Worm (Caenorhabditis elegans) whole organism, late embryonic: ENCODE results near the gene C39F7.1.

Experiments
- C08G9.2 ChIP-seq: sonication (generic microtip); optimal IDR thresholded peaks from 2 replicates; lab custom pipeline; 2016; ENCODE audit warnings: mild to moderate bottlenecking, missing genetic modification characterization, moderate library complexity, missing compliant biosample characterization
- C38D4.7 ChIP-seq: fragments of 200-800 bp; sonication (Bioruptor generic); optimal IDR thresholded peaks from 2 replicates; lab custom pipeline; 2018; ENCODE audit warnings: mild to moderate bottlenecking, missing genetic modification characterization, moderate library complexity, missing compliant biosample characterization
- F13H6.1 ChIP-seq: sonication (generic microtip); optimal IDR thresholded peaks from 2 replicates; lab custom pipeline; 2016; ENCODE audit warnings: missing genetic modification characterization, missing compliant biosample characterization
- Y22D7AL.16 ChIP-seq: sonication (generic microtip); optimal IDR thresholded peaks from 2 replicates; lab custom pipeline; 2016; ENCODE audit warnings: missing genetic modification characterization, missing compliant biosample characterization
- ahr-1 ChIP-seq: sonication (generic microtip); optimal IDR thresholded peaks from 2 replicates; lab custom pipeline; 2016; ENCODE audit warnings: missing genetic modification characterization, missing compliant biosample characterization
- ceh-22 ChIP-seq: sonication (generic microtip); optimal IDR thresholded peaks from 2 replicates; lab custom pipeline; 2017; ENCODE audit warnings: missing biosample characterization, missing genetic modification characterization
- ceh-24 ChIP-seq: sonication (generic microtip); optimal IDR thresholded peaks from 2 replicates; lab custom pipeline; 2016; ENCODE audit warnings: mild to moderate bottlenecking, missing genetic modification characterization, missing compliant biosample characterization
- ceh-30 ChIP-seq: fragments of 150-350 bp; optimal IDR thresholded peaks from 2 replicates; lab custom pipeline; 2014; ENCODE audit warnings: missing biosample characterization, missing genetic modification characterization
- ceh-45 ChIP-seq: fragments of 200-800 bp; sonication (Bioruptor generic); IDR thresholded peaks from 2 replicates; pipeline ENCODE4 v1.3.6; 2022; ENCODE audit warnings: missing genetic modification reagents, missing genetic modification characterization, missing compliant biosample characterization
- dve-1 ChIP-seq: sonication (generic microtip); optimal IDR thresholded peaks from 2 replicates; lab custom pipeline; 2017; ENCODE audit warnings: antibody characterized with exemption, mild to moderate bottlenecking, missing genetic modification characterization, missing compliant biosample characterization
- ets-4 ChIP-seq: sonication (generic microtip); optimal IDR thresholded peaks from 2 replicates; lab custom pipeline; 2016; ENCODE audit warnings: missing genetic modification characterization, missing compliant biosample characterization
- eyg-1 ChIP-seq: sonication (generic microtip); optimal IDR thresholded peaks from 2 replicates; lab custom pipeline; 2016; ENCODE audit warnings: missing genotype, missing genetic modification characterization, missing compliant biosample characterization
- fkh-10 ChIP-seq: fragments of 150-350 bp; optimal IDR thresholded peaks from 2 replicates; lab custom pipeline; 2014; ENCODE audit warnings: missing biosample characterization, missing genetic modification reagents, missing genetic modification characterization
- hlh-13 ChIP-seq: fragments of 200-800 bp; sonication (Bioruptor generic); optimal IDR thresholded peaks from 2 replicates; lab custom pipeline; 2018; ENCODE audit warnings: mild to moderate bottlenecking, missing genetic modification characterization, missing compliant biosample characterization
- hlh-6 ChIP-seq: sonication (generic microtip); optimal IDR thresholded peaks from 2 replicates; lab custom pipeline; 2016; ENCODE audit warnings: missing genotype, missing genetic modification characterization, missing compliant biosample characterization
- mec-3 ChIP-seq: sonication (generic microtip); optimal IDR thresholded peaks from 2 replicates; lab custom pipeline; 2016; ENCODE audit warnings: borderline replicate concordance, missing genetic modification characterization, missing compliant biosample characterization
- nfya-1 ChIP-seq: sonication (generic microtip); optimal IDR thresholded peaks from 2 replicates; lab custom pipeline; 2017; ENCODE audit warnings: missing genetic modification characterization, mild to moderate bottlenecking, missing compliant biosample characterization, antibody characterized with exemption, moderate library complexity
- nhr-232 ChIP-seq: sonication (generic microtip); optimal IDR thresholded peaks from 2 replicates; lab custom pipeline; 2016; ENCODE audit warnings: missing genetic modification characterization, missing compliant biosample characterization
- pha-4 ChIP-seq: fragments of 150-350 bp; optimal IDR thresholded peaks from 2 replicates; lab custom pipeline; 2018; ENCODE audit warnings: missing biosample characterization, missing genetic modification reagents, missing genetic modification characterization
- ref-2 ChIP-seq: sonication (generic microtip); optimal IDR thresholded peaks from 2 replicates; lab custom pipeline; 2016; ENCODE audit warnings: missing genetic modification characterization, missing compliant biosample characterization
- sdc-2 ChIP-seq: sonication (generic microtip); optimal IDR thresholded peaks from 2 replicates; lab custom pipeline; 2016; ENCODE audit warnings: missing genotype, missing genetic modification characterization, missing compliant biosample characterization
- syd-9 ChIP-seq: sonication (generic microtip); optimal IDR thresholded peaks from 2 replicates; lab custom pipeline; 2016; ENCODE audit warnings: mild to moderate bottlenecking, missing genetic modification characterization, moderate library complexity, missing compliant biosample characterization
- ttx-3 ChIP-seq: sonication (generic microtip); optimal IDR thresholded peaks from 2 replicates; lab custom pipeline; 2016; ENCODE audit warnings: missing genetic modification reagents, missing genetic modification characterization, missing compliant biosample characterization
- unc-3 ChIP-seq, 2 experiments: fragments of 200-800 bp in 1 of 2; sonication (Bioruptor generic) in 1 of 2; sonication (generic microtip) in 1 of 2; conservative IDR thresholded peaks in 1 of 2; optimal IDR thresholded peaks in 1 of 2; 2 replicates each; pipeline versions ENCODE4 v1.3.6 to Lab custom; 2016 to 2022; ENCODE audit warnings: missing compliant biosample characterization in 2 of 2, missing genetic modification characterization in 2 of 2, missing genetic modification reagents in 1 of 2
- unc-42 ChIP-seq: sonication (generic microtip); optimal IDR thresholded peaks from 2 replicates; lab custom pipeline; 2016; ENCODE audit warnings: missing genotype, missing genetic modification characterization, missing compliant biosample characterization
- unc-55 ChIP-seq: sonication (generic microtip); optimal IDR thresholded peaks from 2 replicates; lab custom pipeline; 2017; ENCODE audit warnings: missing biosample characterization, missing genetic modification reagents, missing genetic modification characterization
- ztf-16 ChIP-seq: sonication (generic microtip); optimal IDR thresholded peaks from 2 replicates; lab custom pipeline; 2017; ENCODE audit warnings: missing genetic modification characterization, missing compliant biosample characterization

Gene C39F7.1

DNA sequence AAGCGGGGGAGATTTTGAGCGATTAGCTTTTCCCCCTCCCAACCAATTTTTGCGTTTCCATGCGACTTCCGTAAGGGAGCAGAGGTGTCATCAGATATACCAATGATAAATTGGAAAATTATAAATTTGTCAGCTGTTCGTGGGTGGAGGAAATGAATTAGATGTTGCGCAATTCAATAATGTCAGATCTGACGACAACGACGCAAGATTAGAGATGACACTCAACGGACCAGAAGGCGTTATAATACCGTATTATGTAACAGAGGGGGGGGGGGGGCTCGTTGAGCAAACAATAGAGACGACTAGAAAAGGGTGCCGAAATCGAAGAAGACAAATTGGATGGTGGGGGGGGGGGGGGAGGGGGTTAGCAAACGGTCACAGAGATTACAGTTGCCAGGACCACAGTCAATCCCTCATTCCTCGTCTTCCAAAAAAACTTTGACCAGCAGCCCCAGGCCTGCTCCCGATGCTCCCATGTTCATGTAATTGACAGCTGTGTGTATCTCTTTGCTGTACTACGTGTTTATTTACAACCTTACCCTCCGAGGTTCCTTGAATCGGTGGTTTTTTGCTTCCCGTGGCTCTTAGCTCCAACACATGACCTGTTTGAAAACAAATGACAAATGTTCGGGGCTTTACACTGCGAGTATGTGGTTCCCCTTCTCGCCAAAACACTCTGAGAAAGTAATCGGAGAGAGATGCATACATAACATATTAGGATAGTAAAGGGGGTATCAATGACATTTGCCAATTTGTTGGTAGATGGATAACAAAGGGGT lies 31.1 kb upstream of the C39F7.1 start:
- peak; percentile 45 for TF ChIP-seq unc-55 (GFP tag; lab: Kevin White, UChicago)
- no peak for TF ChIP-seq nfya-1 (tag; lab: Kevin White, UChicago)

DNA sequence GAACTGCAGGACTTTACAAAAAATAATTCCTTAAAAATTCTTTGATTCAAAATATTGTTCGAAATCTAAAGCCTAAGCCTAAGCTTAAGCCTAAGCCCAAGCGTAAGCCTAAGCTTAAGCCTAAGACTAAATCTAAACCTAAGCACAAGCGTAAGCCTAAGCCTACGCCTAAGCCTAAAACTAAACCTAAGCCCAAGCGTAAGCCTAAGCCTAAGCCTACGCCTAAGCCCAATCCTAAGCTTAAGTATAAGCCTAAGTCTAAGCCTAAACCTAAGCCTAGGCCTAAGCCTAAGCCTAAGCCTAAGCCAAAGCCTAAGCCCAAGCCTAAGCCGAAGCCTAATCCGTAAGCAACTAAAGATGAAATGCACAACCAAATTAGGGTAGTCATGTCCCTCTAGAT lies 29.6 kb upstream of the C39F7.1 start:
- TF ChIP-seq sdc-2 (tag; lab: Kevin White, UChicago) (no peak), dve-1 (tag; lab: Kevin White, UChicago) (peak; percentile 85)

ce11 chrV:1232574-1232973 lies 27.6 kb upstream of the C39F7.1 start:
- TF ChIP-seq dve-1 (tag; lab: Kevin White, UChicago): no peak
- no peak for TF ChIP-seq nhr-232
- no peak for TF ChIP-seq ztf-16 (tag; lab: Kevin White, UChicago)
- TF ChIP-seq ceh-30 (tag; lab: Kevin White, UChicago): no peak
- TF ChIP-seq ahr-1: no peak
- no peak for TF ChIP-seq ceh-22
- TF ChIP-seq C38D4.7 (GFP tag; lab: Kevin White, UChicago): no peak
- TF ChIP-seq ceh-24 (tag; lab: Kevin White, UChicago): no peak

DNA sequence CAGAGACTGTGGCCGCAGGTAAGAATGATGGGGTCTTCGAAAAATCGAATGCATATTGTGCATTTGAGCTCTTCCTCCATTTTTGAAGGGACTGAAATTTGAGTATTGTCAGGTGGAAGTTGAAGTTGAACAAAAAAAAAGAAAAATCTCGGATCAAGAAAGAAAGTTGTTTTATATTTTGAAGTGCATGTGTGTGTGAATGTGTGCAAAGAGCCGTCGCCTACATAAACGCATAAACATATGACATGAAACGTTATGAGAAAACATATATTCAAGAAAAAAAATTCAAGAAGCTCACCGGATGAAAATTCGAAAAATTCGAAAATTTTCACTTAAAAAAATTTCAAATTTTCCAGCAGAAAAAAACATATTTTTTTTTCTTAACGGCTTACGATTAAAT lies 24.8 kb upstream of the C39F7.1 start, which contains the start of gene madd-2:
Gene madd-2 (minus strand): TSS at position 101 of the 400 bp plus-strand sequence.
- TF ChIP-seq pha-4 (tag; lab: Kevin White, UChicago) (no peak), ets-4 (tag; lab: Kevin White, UChicago) (no peak), ceh-45 (no peak), C08G9.2 (tag; lab: Kevin White, UChicago) (no peak), fkh-10 (GFP tag; lab: Kevin White, UChicago) (no peak), nfya-1 (tag; lab: Kevin White, UChicago) (no peak), nhr-232 (no peak), F13H6.1 (tag; lab: Kevin White, UChicago) (no peak), syd-9 (no peak), eyg-1 (no peak)

- TF ChIP-seq unc-3 (GFP tag; conservative IDR thresholded peaks at IDR 0.05; lab: Robert Waterston, UW) (no peak), unc-3 (tag; optimal IDR thresholded peaks at IDR 0.05; lab: Kevin White, UChicago) (no peak), unc-42 (tag; lab: Kevin White, UChicago) (peak; percentile 6), ref-2 (tag; lab: Kevin White, UChicago) (peak; percentile 7), ets-4 (tag; lab: Kevin White, UChicago) (no peak), hlh-13 (GFP tag; lab: Kevin White, UChicago) (no peak), unc-55 (GFP tag; lab: Kevin White, UChicago) (peak; percentile 67), dve-1 (tag; lab: Kevin White, UChicago) (peak; percentile 36)
Observed at ce11 chrV:1236333-1237068, 23.6 kb upstream of the C39F7.1 start.

- TF ChIP-seq dve-1 (tag; lab: Kevin White, UChicago) (peak; percentile 85), unc-42 (tag; lab: Kevin White, UChicago) (no peak)
- TF ChIP-seq, all 69 proteins: peak for 1
Observed at ce11 chrV:1242432-1242831, 17.7 kb upstream of the C39F7.1 start.

ce11 chrV:1243011-1243410 lies 17.1 kb upstream of the C39F7.1 start:
- TF ChIP-seq ttx-3 (tag; lab: Kevin White, UChicago) (no peak), ztf-16 (tag; lab: Kevin White, UChicago) (no peak), nhr-232 (no peak), hlh-6 (tag; lab: Kevin White, UChicago) (no peak), unc-55 (GFP tag; lab: Kevin White, UChicago) (peak; percentile 8), ceh-45 (no peak), mec-3 (tag; lab: Kevin White, UChicago) (no peak), Y22D7AL.16 (tag; lab: Kevin White, UChicago) (no peak)
- TF ChIP-seq, all 69 proteins: peak for 1
